Worm (Caenorhabditis elegans) whole organism, young adult: Measurements from ENCODE around the gene atgp-1.

Source experiments
- B0019.2 ChIP-seq: fragments of 200-800 bp; sonication (Bioruptor generic); conservative IDR thresholded peaks from 2 replicates; pipeline ENCODE4 v1.3.6; 2022; ENCODE audit warnings: missing genetic modification reagents, missing genetic modification characterization, missing compliant biosample characterization
- C17E4.6 ChIP-seq: fragments of 200-800 bp; sonication (Bioruptor generic); IDR thresholded peaks from 2 replicates; pipeline ENCODE4 v1.3.6; 2022; ENCODE audit warnings: missing genetic modification reagents, missing genetic modification characterization, missing compliant biosample characterization
- D2030.7 ChIP-seq: fragments of 200-800 bp; sonication (Bioruptor generic); IDR thresholded peaks from 2 replicates; pipeline ENCODE4 v1.3.6; 2022; ENCODE audit warnings: missing genetic modification reagents, missing genetic modification characterization, missing compliant biosample characterization
- F10E7.11 ChIP-seq: sonication (generic microtip); optimal IDR thresholded peaks from 2 replicates; lab custom pipeline; 2017; ENCODE audit warnings: mild to moderate bottlenecking, missing genetic modification characterization, moderate library complexity, missing compliant biosample characterization
- F23B12.7 ChIP-seq: sonication (generic microtip); optimal IDR thresholded peaks from 2 replicates; lab custom pipeline; 2017; ENCODE audit warnings: missing genetic modification characterization, mild to moderate bottlenecking, missing compliant biosample characterization, antibody characterized with exemption, moderate library complexity; ENCODE audit not compliant: insufficient read depth
- F37B4.10 ChIP-seq: fragments of 200-800 bp; sonication (Bioruptor generic); IDR thresholded peaks from 2 replicates; pipeline ENCODE4 v1.3.6; 2022; ENCODE audit warnings: missing genetic modification characterization, missing compliant biosample characterization
- Y53F4B.3 ChIP-seq: fragments of 200-800 bp; sonication (Bioruptor generic); IDR thresholded peaks from 2 replicates; pipeline ENCODE4 v1.3.6; 2022; ENCODE audit warnings: missing genetic modification reagents, missing genetic modification characterization, missing compliant biosample characterization
- Y56A3A.18 ChIP-seq: fragments of 200-800 bp; sonication (Bioruptor generic); IDR thresholded peaks from 2 replicates; pipeline ENCODE4 v1.3.6; 2022; ENCODE audit warnings: missing genetic modification reagents, missing genetic modification characterization, missing compliant biosample characterization
- aptf-3 ChIP-seq: fragments of 200-800 bp; sonication (Bioruptor generic); IDR thresholded peaks from 2 replicates; pipeline ENCODE4 v1.3.6; 2022; ENCODE audit warnings: missing genetic modification characterization, missing compliant biosample characterization
- athp-1 ChIP-seq: sonication (generic microtip); optimal IDR thresholded peaks from 2 replicates; lab custom pipeline; 2017; ENCODE audit warnings: mild to moderate bottlenecking, missing genetic modification characterization, missing compliant biosample characterization
- attf-6 ChIP-seq: fragments of 200-800 bp; sonication (Bioruptor generic); IDR thresholded peaks from 2 replicates; pipeline ENCODE4 v1.3.6; 2022; ENCODE audit warnings: missing genetic modification reagents, missing genetic modification characterization, missing compliant biosample characterization
- bed-2 ChIP-seq: fragments of 200-800 bp; sonication (Bioruptor generic); IDR thresholded peaks from 2 replicates; pipeline ENCODE4 v1.3.6; 2022; ENCODE audit warnings: missing genetic modification reagents, missing genetic modification characterization, missing compliant biosample characterization
- cebp-1 ChIP-seq, 2 experiments: fragments of 200-800 bp in 1 of 2; sonication (Bioruptor generic) in 1 of 2; sonication (generic microtip) in 1 of 2; IDR thresholded peaks in 1 of 2; optimal IDR thresholded peaks in 1 of 2; 2 replicates each; pipeline versions ENCODE4 v1.3.6 to Lab custom; 2017 to 2022; ENCODE audit warnings: missing compliant biosample characterization in 2 of 2, missing genetic modification characterization in 2 of 2, mild to moderate bottlenecking in 1 of 2, missing genetic modification reagents in 1 of 2, moderate library complexity in 1 of 2
- ceh-100 ChIP-seq: fragments of 200-800 bp; sonication (Bioruptor generic); IDR thresholded peaks from 2 replicates; pipeline ENCODE4 v1.3.6; 2022; ENCODE audit warnings: missing genetic modification reagents, missing genetic modification characterization, missing compliant biosample characterization
- ceh-58 ChIP-seq: fragments of 200-800 bp; sonication (Bioruptor generic); IDR thresholded peaks from 2 replicates; pipeline ENCODE4 v1.3.6; 2022; ENCODE audit warnings: missing genetic modification characterization, missing compliant biosample characterization
- ceh-91 ChIP-seq: fragments of 200-800 bp; sonication (Bioruptor generic); IDR thresholded peaks from 2 replicates; pipeline ENCODE4 v1.3.6; 2022; ENCODE audit warnings: missing genetic modification reagents, missing genetic modification characterization, missing compliant biosample characterization
- dox-1 ChIP-seq: fragments of 200-800 bp; sonication (Bioruptor generic); IDR thresholded peaks from 2 replicates; pipeline ENCODE4 v1.3.6; 2022; ENCODE audit warnings: missing genetic modification reagents, missing genetic modification characterization, missing compliant biosample characterization
- dpff-1 ChIP-seq: sonication (generic microtip); optimal IDR thresholded peaks from 2 replicates; lab custom pipeline; 2017; ENCODE audit warnings: mild to moderate bottlenecking, missing genetic modification characterization, missing compliant biosample characterization
- egl-44 ChIP-seq: fragments of 200-800 bp; sonication (Bioruptor generic); IDR thresholded peaks from 2 replicates; pipeline ENCODE4 v1.3.6; 2022; ENCODE audit warnings: missing genetic modification reagents, missing genetic modification characterization, missing compliant biosample characterization
- ekl-4 ChIP-seq: fragments of 200-800 bp; sonication (Bioruptor generic); IDR thresholded peaks from 2 replicates; pipeline ENCODE4 v1.3.6; 2022; ENCODE audit warnings: missing genetic modification reagents, missing genetic modification characterization, missing compliant biosample characterization
- ets-4 ChIP-seq: fragments of 200-800 bp; sonication (Bioruptor generic); optimal IDR thresholded peaks from 2 replicates; lab custom pipeline; 2018; ENCODE audit warnings: mild to moderate bottlenecking, missing genetic modification characterization, missing compliant biosample characterization
- fkh-3 ChIP-seq: sonication (generic microtip); optimal IDR thresholded peaks from 2 replicates; lab custom pipeline; 2016; ENCODE audit warnings: mild to moderate bottlenecking, missing genetic modification characterization, missing compliant biosample characterization
- hmg-1.2 ChIP-seq: fragments of 200-800 bp; sonication (Bioruptor generic); IDR thresholded peaks from 2 replicates; pipeline ENCODE4 v1.3.6; 2022; ENCODE audit warnings: missing genetic modification reagents, missing genetic modification characterization, missing compliant biosample characterization
- hsf-1 ChIP-seq: fragments of 200-800 bp; sonication (Bioruptor generic); IDR thresholded peaks from 2 replicates; pipeline ENCODE4 v1.3.6; 2022; ENCODE audit warnings: missing genetic modification reagents, missing genetic modification characterization, missing compliant biosample characterization
- lin-26 ChIP-seq: fragments of 200-800 bp; sonication (Bioruptor generic); IDR thresholded peaks from 2 replicates; pipeline ENCODE4 v1.3.6; 2022; ENCODE audit warnings: missing genetic modification reagents, missing genetic modification characterization, missing compliant biosample characterization
- lin-54 ChIP-seq: fragments of 200-800 bp; sonication (Bioruptor generic); optimal IDR thresholded peaks from 2 replicates; lab custom pipeline; 2018; ENCODE audit warnings: mild to moderate bottlenecking, missing genetic modification characterization, missing compliant biosample characterization
- madf-3 ChIP-seq: fragments of 200-800 bp; sonication (Bioruptor generic); IDR thresholded peaks from 2 replicates; pipeline ENCODE4 v1.3.6; 2022; ENCODE audit warnings: missing genetic modification reagents, missing genetic modification characterization, missing compliant biosample characterization
- madf-6 ChIP-seq: fragments of 200-800 bp; sonication (Bioruptor generic); IDR thresholded peaks from 2 replicates; pipeline ENCODE4 v1.3.6; 2022; ENCODE audit warnings: missing genetic modification reagents, missing genetic modification characterization, missing compliant biosample characterization
- madf-8 ChIP-seq: fragments of 200-800 bp; sonication (Bioruptor generic); conservative IDR thresholded peaks from 2 replicates; pipeline ENCODE4 v1.3.6; 2022; ENCODE audit warnings: missing genetic modification reagents, missing genetic modification characterization, missing compliant biosample characterization
- mes-4 ChIP-seq: sonication (generic microtip); optimal IDR thresholded peaks from 2 replicates; lab custom pipeline; 2016; ENCODE audit warnings: missing genotype, missing genetic modification characterization, missing compliant biosample characterization
- nfyb-1 ChIP-seq: fragments of 200-800 bp; sonication (Bioruptor generic); IDR thresholded peaks from 2 replicates; pipeline ENCODE4 v1.3.6; 2022; ENCODE audit warnings: missing genetic modification reagents, missing genetic modification characterization, missing compliant biosample characterization
- nhr-90 ChIP-seq: sonication (generic microtip); optimal IDR thresholded peaks from 2 replicates; lab custom pipeline; 2016; ENCODE audit warnings: missing genotype, mild to moderate bottlenecking, missing genetic modification characterization, missing compliant biosample characterization
- rcor-1 ChIP-seq: fragments of 200-800 bp; sonication (Bioruptor generic); IDR thresholded peaks from 2 replicates; pipeline ENCODE4 v1.3.6; 2022; ENCODE audit warnings: missing genetic modification reagents, missing genetic modification characterization, missing compliant biosample characterization
- snpc-1.3 ChIP-seq: sonication (generic microtip); optimal IDR thresholded peaks from 2 replicates; lab custom pipeline; 2017; ENCODE audit warnings: missing genetic modification characterization, mild to moderate bottlenecking, missing compliant biosample characterization, antibody characterized with exemption, moderate library complexity, missing genotype, missing genetic modification reagents; ENCODE audit not compliant: insufficient read depth
- snpc-3.4 ChIP-seq: sonication (generic microtip); optimal IDR thresholded peaks from 2 replicates; lab custom pipeline; 2017; ENCODE audit warnings: missing genetic modification characterization, mild to moderate bottlenecking, missing compliant biosample characterization, antibody characterized with exemption, moderate library complexity, missing genotype, missing genetic modification reagents
- snpc-4 ChIP-seq, 5 experiments: fragments of 150-350 bp in 1 of 5; sonication (generic microtip) in 4 of 5; optimal IDR thresholded peaks; 2 replicates each; lab custom pipeline; 2014 to 2018; ENCODE audit warnings: missing genetic modification characterization in 5 of 5, missing biosample characterization in 3 of 5, antibody characterized with exemption in 2 of 5, mild to moderate bottlenecking in 2 of 5, missing compliant biosample characterization in 2 of 5, missing genotype in 2 of 5, moderate library complexity in 2 of 5, missing genetic modification reagents in 1 of 5
- tbp1 ChIP-seq: fragments of 200-800 bp; sonication (Bioruptor generic); optimal IDR thresholded peaks from 2 replicates; lab custom pipeline; 2018; ENCODE audit warnings: mild to moderate bottlenecking, missing genetic modification characterization, missing compliant biosample characterization
- unc-130 ChIP-seq: sonication (generic microtip); optimal IDR thresholded peaks from 2 replicates; lab custom pipeline; 2016; ENCODE audit warnings: missing genetic modification reagents, missing genetic modification characterization, missing compliant biosample characterization

Gene atgp-1

DNA sequence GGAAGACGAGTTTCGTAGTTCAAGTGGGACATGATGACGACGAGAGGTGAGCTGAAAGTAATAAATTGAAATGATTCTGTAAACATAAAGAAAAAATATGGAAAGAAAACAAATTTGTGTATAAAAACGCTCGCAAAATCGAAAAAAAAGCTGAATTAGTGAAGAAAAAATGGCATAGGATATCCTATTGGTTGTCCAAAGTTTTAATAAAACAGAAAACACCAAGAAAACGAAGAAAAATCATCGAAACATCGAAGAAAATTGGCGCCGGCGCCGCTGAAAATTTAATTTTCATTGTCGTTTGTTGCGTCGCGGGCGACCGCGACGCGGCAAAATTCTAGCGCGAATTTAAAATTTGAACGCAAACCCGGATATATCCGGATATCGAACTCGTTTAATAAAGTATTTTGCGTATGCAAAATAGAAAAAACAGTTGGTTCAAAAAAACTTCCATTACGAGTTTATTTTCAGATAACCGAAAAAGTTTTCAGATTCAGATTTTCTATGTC, 4.5 kb downstream of the atgp-1 start, which contains the start of gene gln-5 (continued):
- peak; percentile 41 for TF ChIP-seq snpc-1.3 (tag; lab: Kevin White, UChicago)
- TF ChIP-seq tbp1 (GFP tag; lab: Kevin White, UChicago), result peak; percentile 42
- peak; percentile 81 for TF ChIP-seq dox-1 (GFP tag; lab: Robert Waterston, UW)
- TF ChIP-seq B0019.2, result peak; percentile 66
- TF ChIP-seq F10E7.11 (tag; lab: Kevin White, UChicago), result no peak
- TF ChIP-seq unc-130, result no peak
- peak; percentile 79 for TF ChIP-seq lin-54
- TF ChIP-seq ceh-100, result peak; percentile 51; the same call in 1 of the 2 replicates
- peak; percentile 95 for TF ChIP-seq madf-8 (GFP tag; lab: Robert Waterston, UW)
- peak; percentile 35 for TF ChIP-seq snpc-4 (GFP tag; optimal IDR thresholded peaks at IDR 0.05; lab: Kevin White, UChicago)
- TF ChIP-seq snpc-4 (tag; optimal IDR thresholded peaks at IDR 0.05; lab: Kevin White, UChicago), result peak in 3 of 4 experiments; percentile 16 to 76 (median 71)
- no peak for TF ChIP-seq ets-4 (GFP tag; lab: Kevin White, UChicago)
- peak; percentile 52; the same call in 1 of the 2 replicates for TF ChIP-seq hmg-1.2 (GFP tag; lab: Robert Waterston, UW)
- peak; percentile 88 for TF ChIP-seq attf-6 (GFP tag; lab: Robert Waterston, UW)
- no peak for TF ChIP-seq egl-44 (GFP tag; lab: Robert Waterston, UW)
- TF ChIP-seq ceh-58 (GFP tag; lab: Robert Waterston, UW), result no peak
- TF ChIP-seq nhr-90, result no peak
- no peak for TF ChIP-seq lin-26 (GFP tag; lab: Robert Waterston, UW)
- no peak for TF ChIP-seq aptf-3
- peak; percentile 87 for TF ChIP-seq C17E4.6
- TF ChIP-seq Y53F4B.3 (GFP tag; lab: Robert Waterston, UW), result no peak
- TF ChIP-seq fkh-3 (tag; lab: Kevin White, UChicago), result no peak
- TF ChIP-seq madf-6 (GFP tag; lab: Robert Waterston, UW), result peak; percentile 98
- TF ChIP-seq bed-2 (GFP tag; lab: Robert Waterston, UW), result no peak
- peak; percentile 96 for TF ChIP-seq madf-3 (GFP tag; lab: Robert Waterston, UW)
- TF ChIP-seq F23B12.7 (tag; lab: Kevin White, UChicago), result no peak
- peak; percentile 82 for TF ChIP-seq snpc-3.4 (tag; lab: Kevin White, UChicago)
- peak; percentile 77 for TF ChIP-seq rcor-1 (GFP tag; lab: Robert Waterston, UW)
- peak; percentile 95 for TF ChIP-seq hsf-1 (GFP tag; lab: Robert Waterston, UW)
- no peak for TF ChIP-seq F37B4.10 (GFP tag; lab: Robert Waterston, UW)
- TF ChIP-seq nfyb-1, result peak; percentile 27; the same call in 1 of the 2 replicates
- peak; percentile 97 for TF ChIP-seq D2030.7 (GFP tag; lab: Robert Waterston, UW)
- TF ChIP-seq athp-1 (tag; lab: Kevin White, UChicago), result peak; percentile 16
- TF ChIP-seq ceh-91, result peak; percentile 94

- no peak for TF ChIP-seq lin-54
These were observed 6.1 kb downstream of the atgp-1 start, which contains the start of gene lhfp-4 for ce11 chrIV:17275281-17275680. TSS of gene lhfp-4 (plus strand) at chrIV:17275581.

- TF ChIP-seq madf-6 (GFP tag; lab: Robert Waterston, UW) (0 out of 2 replicates have a peak, but pooled peaks have one; percentile 11), snpc-4 (GFP tag; optimal IDR thresholded peaks at IDR 0.05; lab: Kevin White, UChicago) (no peak), snpc-4 (tag; optimal IDR thresholded peaks at IDR 0.05; lab: Kevin White, UChicago) (peak in 1 of 4 experiments; percentile 11), cebp-1 (GFP tag; IDR thresholded peaks at IDR 0.05; lab: Robert Waterston, UW) (no peak), cebp-1 (tag; optimal IDR thresholded peaks at IDR 0.05; lab: Kevin White, UChicago) (peak; percentile 14), mes-4 (tag; lab: Kevin White, UChicago) (no peak), Y56A3A.18 (no peak), lin-54 (peak; percentile 39), ekl-4 (0 out of 2 replicates have a peak, but pooled peaks have one; percentile 7), dpff-1 (tag; lab: Kevin White, UChicago) (no peak), madf-3 (GFP tag; lab: Robert Waterston, UW) (0 out of 2 replicates have a peak, but pooled peaks have one; percentile 22)
These were observed 7.7 kb downstream of the atgp-1 start, which contains the start of gene clec-196 for ce11 chrIV:17276705-17277458. TSS of gene clec-196 (plus strand) at chrIV:17276956.
